Worm (Caenorhabditis elegans): Measurements from ENCODE around the gene F13H8.1.

F13H8.1 gene

DNA sequence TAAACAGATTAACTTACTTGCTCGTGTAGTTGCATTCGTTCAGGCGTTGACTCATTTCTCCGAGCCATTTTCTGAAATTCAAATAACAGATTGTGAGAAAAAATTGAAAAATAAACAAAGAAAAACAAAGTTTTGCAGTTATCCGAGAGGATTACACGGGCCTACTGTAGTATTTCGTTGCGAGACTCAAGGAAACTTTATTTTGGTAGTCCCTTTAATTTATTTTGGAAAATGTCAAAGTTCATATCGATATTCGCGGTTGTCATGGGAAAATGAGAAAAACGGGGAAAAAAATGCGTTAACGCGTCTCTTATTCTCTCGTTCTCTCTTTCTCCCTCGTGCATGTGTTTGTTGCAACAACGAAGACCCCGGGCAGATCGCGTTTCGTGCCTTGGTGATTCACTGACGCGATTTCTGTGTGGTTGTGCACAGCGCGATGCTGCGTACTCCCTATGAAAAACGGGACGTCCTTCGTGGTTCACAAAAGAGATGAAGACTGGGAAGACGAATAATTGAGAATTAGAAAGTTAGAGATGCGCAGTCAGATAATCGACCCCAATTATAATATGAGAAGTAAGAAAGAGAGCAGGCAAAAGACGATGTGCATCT, 48.1 kb downstream of the F13H8.1 start, which contains the start of gene set-4 (continued):
- peak; percentile 95 for TF ChIP-seq dsc-1 (tag; optimal IDR thresholded peaks at IDR 0.05)
- TF ChIP-seq lin-39 (tag; optimal IDR thresholded peaks at IDR 0.05): peak; percentile 74
- TF ChIP-seq vab-15 (tag; optimal IDR thresholded peaks at IDR 0.05): no peak
- no peak for TF ChIP-seq hlh-4 (tag; optimal IDR thresholded peaks at IDR 0.05)
- no peak for TF ChIP-seq pqm-1 (tag; optimal IDR thresholded peaks at IDR 0.05)
- TF ChIP-seq tbx-2 (tag; optimal IDR thresholded peaks at IDR 0.05): peak; percentile 95
- TF ChIP-seq ztf-4 (tag; optimal IDR thresholded peaks at IDR 0.05): peak; percentile 87
- TF ChIP-seq elt-2 (tag; optimal IDR thresholded peaks at IDR 0.05): peak; percentile 83
- peak; percentile 71 for TF ChIP-seq mef-2 (tag; optimal IDR thresholded peaks at IDR 0.05)

DNA sequence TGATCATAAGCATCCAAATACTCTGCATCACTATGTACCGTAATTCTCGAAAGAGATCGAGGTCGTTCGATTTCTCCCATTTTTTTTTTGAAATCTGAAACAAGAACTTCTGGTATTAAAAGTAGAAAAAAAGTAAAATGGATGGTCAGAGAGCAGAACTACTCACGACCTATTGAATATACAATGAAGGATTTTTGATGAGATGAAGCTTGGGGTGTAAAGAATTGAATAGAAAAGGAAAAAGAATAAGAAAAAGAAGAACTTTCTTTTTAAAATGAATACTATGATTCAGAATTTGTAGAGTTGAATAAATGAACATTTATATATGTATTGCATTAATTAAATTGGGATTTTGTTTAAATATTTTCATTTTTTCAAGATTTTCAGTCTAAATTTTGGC, 50.7 kb downstream of the F13H8.1 start, which contains the start of gene ttc-39B:
Gene ttc-39B, minus strand, starts transcription at position 101 of the 400 bp plus-strand sequence.
- TF ChIP-seq ama-1 (optimal IDR thresholded peaks at IDR 0.05): no peak

All from whole organism, L1 larva.